Worm (Caenorhabditis elegans): Measurements from ENCODE around the gene ZK512.1.
A peak's percentile ranks its signal among the peaks of the same experiment; 100 is the strongest.

DNA sequence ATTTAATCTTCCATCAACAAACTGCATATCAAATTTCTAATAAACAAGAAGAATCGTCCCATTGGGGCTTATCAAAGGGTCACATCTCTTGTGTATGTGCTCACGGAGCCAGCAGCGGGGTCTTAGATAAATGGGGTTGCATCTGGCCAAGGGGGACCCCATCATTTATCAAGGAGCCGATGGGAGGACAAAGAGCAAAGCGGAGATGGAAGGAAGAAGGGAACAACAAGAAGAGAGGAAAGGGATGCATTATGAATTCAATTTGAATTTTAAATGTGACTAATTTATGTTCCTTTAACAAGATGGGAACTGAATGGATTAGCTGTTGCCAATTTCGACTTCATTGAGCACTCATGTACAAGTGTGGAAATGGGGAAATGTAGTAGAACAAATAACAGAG is 30.4 kb upstream of the ZK512.1 start:
- TF ChIP-seq nhr-237 (tag; optimal IDR thresholded peaks at IDR 0.05): no peak
- no peak for TF ChIP-seq snpc-4 (tag; optimal IDR thresholded peaks at IDR 0.05)
- no peak for TF ChIP-seq ceh-43 (GFP tag; optimal IDR thresholded peaks at IDR 0.05)
- no peak for TF ChIP-seq tbx-8 (GFP tag; optimal IDR thresholded peaks at IDR 0.05)
- TF ChIP-seq lin-13 (tag; optimal IDR thresholded peaks at IDR 0.05): no peak
- peak; percentile 11 for TF ChIP-seq unc-62 (GFP tag; optimal IDR thresholded peaks at IDR 0.05)
- TF ChIP-seq ces-1 (GFP tag; optimal IDR thresholded peaks at IDR 0.05): peak; percentile 98
- TF ChIP-seq mab-5 (tag; optimal IDR thresholded peaks at IDR 0.05): peak; percentile 75
